Fruit fly (Drosophila melanogaster): ENCODE results near the gene CG9632.
A peak's percentile ranks its signal among the peaks of the same experiment; 100 is the strongest.

CG9632 gene

DNA sequence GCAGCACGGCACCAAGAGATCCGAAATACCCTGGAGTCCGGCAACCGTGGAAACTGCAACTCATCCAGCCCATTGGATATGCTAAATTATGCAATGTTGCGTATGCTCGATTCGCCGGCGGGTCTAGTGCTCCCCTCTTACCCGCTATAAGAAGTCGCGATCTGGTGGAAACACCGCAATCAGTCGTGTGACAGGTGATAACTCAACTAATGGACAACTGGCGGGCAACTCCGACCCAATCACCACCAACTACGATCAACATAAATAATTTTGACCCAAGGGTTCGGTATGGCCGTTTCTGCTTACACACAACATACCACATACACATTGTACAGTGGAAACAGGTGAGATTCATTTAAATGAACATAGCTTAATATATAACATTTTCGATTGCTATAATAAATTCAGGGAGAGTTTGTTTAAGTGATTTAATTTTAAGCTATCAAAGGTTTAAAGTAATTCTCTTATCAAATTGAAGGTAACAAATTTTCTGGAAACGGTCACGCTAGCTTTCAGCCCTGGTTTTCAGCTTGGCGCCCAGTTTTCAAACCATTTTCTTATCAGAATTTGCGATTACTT, 2.7 kb upstream of the CG9632 start, which contains the start of gene Hmt-1 (continued):
- TF ChIP-seq da (GFP tag; optimal IDR thresholded peaks at IDR 0.05) (no peak), Ssrp (tag; optimal IDR thresholded peaks at IDR 0.05) (no peak), Xbp1 (GFP tag; optimal IDR thresholded peaks at IDR 0.05) (no peak), BEAF-32 (GFP tag; optimal IDR thresholded peaks at IDR 0.05) (peak; percentile 47), CG2678 (tag; optimal IDR thresholded peaks at IDR 0.05) (no peak), chif (GFP tag; optimal IDR thresholded peaks at IDR 0.05) (peak in 1 of 2 experiments; percentile 6), sisA (GFP tag; IDR thresholded peaks at IDR 0.05) (no peak), CG4404 (GFP tag; IDR thresholded peaks at IDR 0.05) (no peak), CG14710 (tag; optimal IDR thresholded peaks at IDR 0.05) (peak; percentile 80), stwl (tag; optimal IDR thresholded peaks at IDR 0.05) (peak; percentile 52), Chrac-16 (GFP tag; optimal IDR thresholded peaks at IDR 0.05) (no peak), fd64A (GFP tag; optimal IDR thresholded peaks at IDR 0.05) (no peak), CG14667 (GFP tag; IDR thresholded peaks at IDR 0.05) (no peak), CG8388 (GFP tag; optimal IDR thresholded peaks at IDR 0.05) (no peak), CG10959 (GFP tag; IDR thresholded peaks at IDR 0.05) (no peak), Nf-YB (GFP tag; optimal IDR thresholded peaks at IDR 0.05) (peak; percentile 34), exex (tag; optimal IDR thresholded peaks at IDR 0.05) (peak; percentile 13), ems (GFP tag; optimal IDR thresholded peaks at IDR 0.05) (peak; percentile 14), nerfin-2 (GFP tag; IDR thresholded peaks at IDR 0.05; ENCODE audit: partially characterized antibody) (no peak), CG3847 (GFP tag; IDR thresholded peaks at IDR 0.05) (no peak; the same call in 1 of the 2 replicates), CG7963 (GFP tag; IDR thresholded peaks at IDR 0.05; ENCODE audit: partially characterized antibody) (no peak), CG7556 (GFP tag; optimal IDR thresholded peaks at IDR 0.05) (no peak), vvl (GFP tag; IDR thresholded peaks at IDR 0.05) (peak; percentile 81), CG9817 (tag; optimal IDR thresholded peaks at IDR 0.05) (no peak), CG2712 (tag; optimal IDR thresholded peaks at IDR 0.05) (no peak), GATAe (GFP tag; conservative IDR thresholded peaks at IDR 0.05) (no peak), CG3065 (GFP tag; optimal IDR thresholded peaks at IDR 0.05) (no peak), Dp (GFP tag; optimal IDR thresholded peaks at IDR 0.05) (peak; percentile 94), CG10209 (GFP tag; optimal IDR thresholded peaks at IDR 0.05) (no peak), dan (GFP tag; IDR thresholded peaks at IDR 0.05) (no peak), CG15011 (GFP tag; optimal IDR thresholded peaks at IDR 0.05) (no peak), org-1 (GFP tag; optimal IDR thresholded peaks at IDR 0.05) (no peak), CG18011 (GFP tag; optimal IDR thresholded peaks at IDR 0.05) (no peak), Adf1 (GFP tag; IDR thresholded peaks at IDR 0.05) (no peak), so (GFP tag; IDR thresholded peaks at IDR 0.05) (no peak), toy (GFP tag; IDR thresholded peaks at IDR 0.05) (no peak), gfzf (GFP tag; optimal IDR thresholded peaks at IDR 0.05) (peak; percentile 91), Dbx (GFP tag; IDR thresholded peaks at IDR 0.05) (no peak), CG6689 (GFP tag; IDR thresholded peaks at IDR 0.05) (no peak), Pdp1 (GFP tag; optimal IDR thresholded peaks at IDR 0.05) (peak in 1 of 2 experiments; percentile 93), CG18476 (GFP tag; optimal IDR thresholded peaks at IDR 0.05) (no peak), stc (GFP tag; IDR thresholded peaks at IDR 0.05) (no peak), CG7745 (tag; optimal IDR thresholded peaks at IDR 0.05) (no peak), sqz (GFP tag; optimal IDR thresholded peaks at IDR 0.05) (no peak), ftz-f1 (GFP tag; optimal IDR thresholded peaks at IDR 0.05) (peak; percentile 36), gem (tag; optimal IDR thresholded peaks at IDR 0.05) (no peak), z (GFP tag; IDR thresholded peaks at IDR 0.05) (0 out of 3 replicates have a peak, but pooled peaks have one; percentile 28), crol (GFP tag; IDR thresholded peaks at IDR 0.05) (no peak), Lim3 (GFP tag; IDR thresholded peaks at IDR 0.05) (no peak), Bgb (GFP tag; IDR thresholded peaks at IDR 0.05; ENCODE audit: partially characterized antibody) (no peak; the same call in 1 of the 2 replicates)

Measured in whole organism, embryonic.